Worm (Caenorhabditis elegans) whole organism, mixed stage, embryonic: Measurements from ENCODE around the gene ZC190.10.

Experiments
- bed-3 ChIP-seq: fragments of 200-800 bp; sonication (Bioruptor generic); optimal IDR thresholded peaks from 3 replicates; lab custom pipeline; 2018; ENCODE audit warnings: mild to moderate bottlenecking, missing genetic modification characterization, moderate library complexity, missing compliant biosample characterization
- elt-1 ChIP-seq: sonication (generic microtip); optimal IDR thresholded peaks from 2 replicates; lab custom pipeline; 2017; ENCODE audit warnings: missing genetic modification characterization, mild to moderate bottlenecking, missing compliant biosample characterization, antibody characterized with exemption, moderate library complexity, borderline replicate concordance; ENCODE audit not compliant: insufficient read depth
- elt-3 ChIP-seq: fragments of 150-350 bp; optimal IDR thresholded peaks from 2 replicates; lab custom pipeline; 2014; ENCODE audit warnings: missing biosample characterization, missing genetic modification characterization
- lsy-2 ChIP-seq: fragments of 150-350 bp; optimal IDR thresholded peaks from 2 replicates; lab custom pipeline; 2014; ENCODE audit warnings: missing biosample characterization, missing genetic modification characterization
- mls-2 ChIP-seq: sonication (generic microtip); optimal IDR thresholded peaks from 2 replicates; lab custom pipeline; 2016; ENCODE audit warnings: mild to moderate bottlenecking, missing genetic modification characterization, moderate library complexity, missing compliant biosample characterization
- snpc-4 ChIP-seq: fragments of 150-350 bp; optimal IDR thresholded peaks from 2 replicates; lab custom pipeline; 2014; ENCODE audit warnings: missing biosample characterization, missing genetic modification characterization
- ztf-11 ChIP-seq: fragments of 150-350 bp; optimal IDR thresholded peaks from 2 replicates; lab custom pipeline; 2014; ENCODE audit warnings: missing biosample characterization, missing genetic modification characterization

ce11 chrV:8671568-8672123, 24.5 kb downstream of the ZC190.10 start:
- TF ChIP-seq snpc-4 (no peak), lsy-2 (tag; lab: Kevin White, UChicago) (no peak), bed-3 (GFP tag; lab: Kevin White, UChicago) (no peak), mls-2 (tag; lab: Kevin White, UChicago) (no peak), elt-1 (tag; lab: Kevin White, UChicago) (no peak), elt-3 (tag; lab: Kevin White, UChicago) (no peak), ztf-11 (tag; lab: Kevin White, UChicago) (no peak)
